Fruit fly (Drosophila melanogaster) whole organism, wandering third instar larva: ENCODE results near the gene CG18662.

ENCODE experiments used
- Abd-B ChIP-seq: fragments of >200 bp; optimal IDR thresholded peaks from 2 replicates; lab custom pipeline; 2017; ENCODE audit warnings: missing biosample characterization, missing genetic modification characterization
- CG9705 ChIP-seq: fragments of 200-800 bp; sonication (Bioruptor generic); optimal IDR thresholded peaks from 2 replicates; lab custom pipeline; 2018; ENCODE audit warnings: missing biosample characterization, mild to moderate bottlenecking, missing genetic modification characterization
- CrebA ChIP-seq: fragments of 200-800 bp; sonication (Bioruptor generic); optimal IDR thresholded peaks from 2 replicates; lab custom pipeline; 2016; ENCODE audit warnings: missing biosample characterization, mild to moderate bottlenecking, missing genetic modification characterization, borderline replicate concordance
- Dfd ChIP-seq: fragments of >200 bp; optimal IDR thresholded peaks from 2 replicates; lab custom pipeline; 2017; ENCODE audit warnings: missing biosample characterization, missing genetic modification characterization
- GATAd ChIP-seq: sonication (Bioruptor generic); optimal IDR thresholded peaks from 2 replicates; lab custom pipeline; 2016; ENCODE audit warnings: missing biosample characterization, missing genetic modification characterization
- HLH106 ChIP-seq: fragments of 200-800 bp; optimal IDR thresholded peaks from 3 replicates; lab custom pipeline; 2019; ENCODE audit warnings: missing biosample characterization, mild to moderate bottlenecking, missing genetic modification characterization, moderate library complexity
- Hnf4 ChIP-seq: fragments of 200-800 bp; sonication (Bioruptor generic); optimal IDR thresholded peaks from 2 replicates; lab custom pipeline; 2016; ENCODE audit warnings: missing biosample characterization, mild to moderate bottlenecking, missing genetic modification characterization
- Hr78 ChIP-seq: fragments of >200 bp; optimal IDR thresholded peaks from 2 replicates; lab custom pipeline; 2017; ENCODE audit warnings: missing biosample characterization, missing genetic modification characterization
- Jra ChIP-seq: sonication (Bioruptor generic); optimal IDR thresholded peaks from 2 replicates; lab custom pipeline; 2016; ENCODE audit warnings: missing biosample characterization, missing genetic modification characterization
- Mio ChIP-seq: sonication (Bioruptor generic); optimal IDR thresholded peaks from 2 replicates; lab custom pipeline; 2016; ENCODE audit warnings: missing biosample characterization, missing genetic modification characterization
- N ChIP-seq: fragments of >200 bp; optimal IDR thresholded peaks from 2 replicates; lab custom pipeline; 2018; ENCODE audit warnings: missing biosample characterization, missing external identifiers, missing genetic modification characterization
- OdsH ChIP-seq: fragments of 200-800 bp; sonication (Bioruptor generic); optimal IDR thresholded peaks from 2 replicates; lab custom pipeline; 2016; ENCODE audit warnings: missing biosample characterization, mild to moderate bottlenecking, missing genetic modification characterization
- Rel ChIP-seq, 2 experiments: fragments of 200-800 bp; sonication (Bioruptor generic) in 1 of 2; optimal IDR thresholded peaks; 2 replicates in 1 of 2; 3 replicates in 1 of 2; lab custom pipeline; 2016 to 2019; ENCODE audit warnings: mild to moderate bottlenecking in 2 of 2, missing biosample characterization in 2 of 2, missing genetic modification characterization in 2 of 2, moderate library complexity in 1 of 2
- Sp1 ChIP-seq: fragments of 200-800 bp; sonication (Bioruptor generic); optimal IDR thresholded peaks from 3 replicates; lab custom pipeline; 2019; ENCODE audit warnings: missing biosample characterization, mild to moderate bottlenecking, missing genetic modification characterization, moderate library complexity
- Vsx2 ChIP-seq: fragments of 200-300, 225-300 bp; sonication (Bioruptor generic); optimal IDR thresholded peaks from 2 replicates; lab custom pipeline; 2018; ENCODE audit warnings: missing biosample characterization, missing genetic modification characterization; ENCODE audit not compliant: partially characterized antibody
- br ChIP-seq: fragments of 200-800 bp; sonication (Bioruptor generic); optimal IDR thresholded peaks from 2 replicates; lab custom pipeline; 2016; ENCODE audit warnings: missing biosample characterization, missing genetic modification characterization
- brk ChIP-seq: fragments of 200-800 bp; sonication (Bioruptor generic); optimal IDR thresholded peaks from 2 replicates; lab custom pipeline; 2016; ENCODE audit warnings: missing biosample characterization, mild to moderate bottlenecking, missing genetic modification characterization
- dl ChIP-seq, 2 experiments: fragments of 175-275, 200-275 bp in 1 of 2; fragments of 200-275 bp in 1 of 2; sonication (Bioruptor generic); optimal IDR thresholded peaks; lab custom pipeline; 2018; ENCODE audit warnings: mild to moderate bottlenecking in 2 of 2, missing biosample characterization in 2 of 2, missing genetic modification characterization in 2 of 2, moderate library complexity in 2 of 2; ENCODE audit not compliant: partially characterized antibody in 2 of 2, insufficient read depth in 1 of 2
- dmrt93B ChIP-seq: fragments of 200-800 bp; sonication (Bioruptor generic); optimal IDR thresholded peaks from 2 replicates; lab custom pipeline; 2018; ENCODE audit warnings: missing biosample characterization, mild to moderate bottlenecking, missing genetic modification characterization
- dsf ChIP-seq: sonication (Bioruptor generic); optimal IDR thresholded peaks from 2 replicates; lab custom pipeline; 2016; ENCODE audit warnings: missing biosample characterization, missing genetic modification characterization, borderline replicate concordance
- ey ChIP-seq: fragments of 200-800 bp; sonication (Bioruptor generic); optimal IDR thresholded peaks from 2 replicates; lab custom pipeline; 2016; ENCODE audit warnings: missing biosample characterization, missing genetic modification characterization
- foxo ChIP-seq, 2 experiments: fragments of 200-800 bp; sonication (Bioruptor generic); optimal IDR thresholded peaks; 2 replicates in 1 of 2; 3 replicates in 1 of 2; lab custom pipeline; 2016 to 2017; ENCODE audit warnings: missing biosample characterization in 2 of 2, missing genetic modification characterization in 2 of 2
- fru ChIP-seq: fragments of 200-800 bp; sonication (Bioruptor generic); optimal IDR thresholded peaks from 3 replicates; lab custom pipeline; 2016; ENCODE audit warnings: missing biosample characterization, mild to moderate bottlenecking, missing genetic modification characterization
- h ChIP-seq: fragments of 200-800 bp; sonication (Bioruptor generic); optimal IDR thresholded peaks from 3 replicates; lab custom pipeline; 2016; ENCODE audit warnings: missing biosample characterization, mild to moderate bottlenecking, missing genetic modification characterization
- jim ChIP-seq: fragments of 175-275, 200-325 bp; sonication (Bioruptor generic); optimal IDR thresholded peaks from 2 replicates; lab custom pipeline; 2016; ENCODE audit warnings: missing biosample characterization, mild to moderate bottlenecking, missing genetic modification characterization
- lola ChIP-seq: fragments of >200 bp; optimal IDR thresholded peaks from 2 replicates; lab custom pipeline; 2017; ENCODE audit warnings: missing biosample characterization, missing genetic modification characterization
- pan ChIP-seq: fragments of >200 bp; optimal IDR thresholded peaks from 2 replicates; lab custom pipeline; 2017
- psq ChIP-seq: fragments of 200-800 bp; sonication (Bioruptor generic); optimal IDR thresholded peaks from 3 replicates; lab custom pipeline; 2017; ENCODE audit warnings: missing biosample characterization, mild to moderate bottlenecking, missing genetic modification characterization, moderate library complexity
- rgr ChIP-seq: fragments of 200-800 bp; sonication (Bioruptor generic); optimal IDR thresholded peaks from 3 replicates; lab custom pipeline; 2016; ENCODE audit warnings: missing biosample characterization, mild to moderate bottlenecking, missing genetic modification characterization
- sage ChIP-seq: fragments of 200-800 bp; sonication (Bioruptor generic); optimal IDR thresholded peaks from 2 replicates; lab custom pipeline; 2016; ENCODE audit warnings: missing biosample characterization, mild to moderate bottlenecking, missing genetic modification characterization
- sv ChIP-seq: fragments of 200-800 bp; sonication (Bioruptor generic); optimal IDR thresholded peaks from 3 replicates; lab custom pipeline; 2016; ENCODE audit warnings: missing biosample characterization, missing genetic modification characterization
- tai ChIP-seq: sonication (Bioruptor generic); optimal IDR thresholded peaks from 2 replicates; lab custom pipeline; 2016; ENCODE audit warnings: missing biosample characterization, missing genetic modification characterization
- usp ChIP-seq: fragments of >200 bp; optimal IDR thresholded peaks from 2 replicates; lab custom pipeline; 2017; ENCODE audit warnings: missing biosample characterization, missing genetic modification characterization
- woc ChIP-seq: sonication (Bioruptor generic); optimal IDR thresholded peaks from 2 replicates; lab custom pipeline; 2016; ENCODE audit warnings: missing biosample characterization, mild to moderate bottlenecking, missing genetic modification characterization

Gene CG18662

DNA sequence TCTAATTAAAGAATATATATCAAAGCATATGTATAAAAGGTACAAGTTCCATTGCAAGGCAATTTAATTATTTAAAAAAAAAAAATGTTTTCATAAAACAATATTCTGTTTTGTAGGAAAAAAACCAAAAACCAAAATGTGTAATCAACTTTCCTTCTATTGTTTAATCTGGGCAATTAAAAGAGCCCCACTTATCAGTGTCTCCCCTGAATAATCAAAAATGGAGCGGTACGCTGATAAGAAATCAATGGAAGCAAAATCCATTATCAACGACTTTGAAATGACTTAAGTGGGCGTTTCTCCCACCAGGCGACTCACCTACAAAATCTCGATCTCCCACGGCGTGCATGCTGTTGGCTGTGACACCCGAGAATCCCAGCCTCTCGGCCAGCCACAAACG, 39.8 kb upstream of the CG18662 start:
- no peak for TF ChIP-seq CrebA (GFP tag; lab: Kevin White, UChicago)
- TF ChIP-seq woc: no peak
- TF ChIP-seq psq (GFP tag; lab: Kevin White, UChicago): no peak
- no peak for TF ChIP-seq Rel (GFP tag; optimal IDR thresholded peaks at IDR 0.05; lab: Kevin White, UChicago)
- peak; percentile 60 for TF ChIP-seq Rel (tag; optimal IDR thresholded peaks at IDR 0.05; lab: Kevin White, UChicago)
- TF ChIP-seq Hnf4: no peak
- TF ChIP-seq rgr (GFP tag; lab: Kevin White, UChicago): peak; percentile 30
- TF ChIP-seq dmrt93B (GFP tag; lab: Kevin White, UChicago): no peak
- TF ChIP-seq lola (GFP tag; lab: Kevin White, UChicago): no peak
- no peak for TF ChIP-seq br (GFP tag; lab: Kevin White, UChicago)
- TF ChIP-seq jim (GFP tag; lab: Kevin White, UChicago): no peak
- TF ChIP-seq brk (GFP tag; lab: Kevin White, UChicago): no peak

DNA sequence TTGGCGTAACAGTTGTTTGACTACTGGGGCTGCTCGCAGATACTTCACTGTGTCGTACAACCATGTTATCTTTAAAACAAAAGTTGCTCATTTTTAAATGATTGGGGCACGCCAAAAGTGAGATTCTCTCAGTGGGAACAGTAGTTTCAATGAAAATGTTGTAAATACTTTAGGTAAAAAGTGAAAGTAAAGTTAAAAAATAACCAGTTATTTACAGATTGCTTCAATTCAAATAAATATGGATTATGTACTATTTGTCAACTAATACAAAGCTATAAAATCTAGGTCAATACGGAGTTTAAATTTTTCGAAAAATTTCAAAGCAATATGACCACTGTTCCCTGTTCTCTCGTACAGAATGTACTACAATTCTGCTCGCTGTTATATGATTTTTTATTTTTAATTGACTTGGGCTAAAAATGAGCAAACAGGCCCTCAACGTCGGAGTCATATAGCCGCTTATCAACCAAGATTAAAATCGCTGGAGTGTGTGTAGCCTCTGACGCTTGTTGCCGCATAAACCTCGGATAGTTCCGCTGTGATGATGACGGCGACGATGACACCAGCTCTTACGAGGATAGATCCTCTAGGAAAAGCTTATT, 38.6 kb upstream of the CG18662 start, which contains the start of gene Argl:
Gene Argl, minus strand, starts transcription at position 370 of the 602 bp plus-strand sequence.
- TF ChIP-seq brk (GFP tag; lab: Kevin White, UChicago): peak; percentile 3
- no peak for TF ChIP-seq Dfd (GFP tag; lab: Kevin White, UChicago)
- no peak for TF ChIP-seq pan (lab: Kevin White, UChicago)
- TF ChIP-seq Sp1: peak; percentile 6
- TF ChIP-seq HLH106 (tag; lab: Kevin White, UChicago): no peak
- peak; percentile 65 for TF ChIP-seq fru (GFP tag; lab: Kevin White, UChicago)
- peak; percentile 21 for TF ChIP-seq h (GFP tag; lab: Kevin White, UChicago)
- TF ChIP-seq woc: no peak
- peak; percentile 24 for TF ChIP-seq rgr (GFP tag; lab: Kevin White, UChicago)
- TF ChIP-seq OdsH: peak; percentile 13
- peak; percentile 8 for TF ChIP-seq Hnf4
- TF ChIP-seq Abd-B (GFP tag; lab: Kevin White, UChicago): no peak
- no peak for TF ChIP-seq CG9705 (GFP tag; lab: Kevin White, UChicago)
- TF ChIP-seq Hr78 (GFP tag; lab: Kevin White, UChicago): no peak
- no peak for TF ChIP-seq GATAd
- no peak for TF ChIP-seq sv
- TF ChIP-seq Jra (GFP tag; lab: Kevin White, UChicago): no peak
- no peak for TF ChIP-seq jim (GFP tag; lab: Kevin White, UChicago)
- peak in 1 of 2 experiments; percentile 49 for TF ChIP-seq foxo (GFP tag; optimal IDR thresholded peaks at IDR 0.05; lab: Kevin White, UChicago)
- no peak for TF ChIP-seq dl (GFP tag; optimal IDR thresholded peaks at IDR 0.05; lab: Kevin White, UChicago; ENCODE audit: insufficient read depth in 1 of 2, partially characterized antibody in 2 of 2)
- TF ChIP-seq CrebA (GFP tag; lab: Kevin White, UChicago): no peak
- TF ChIP-seq ey: no peak
- no peak for TF ChIP-seq br (GFP tag; lab: Kevin White, UChicago)
- TF ChIP-seq dsf (GFP tag; lab: Kevin White, UChicago): no peak
- no peak for TF ChIP-seq tai (GFP tag; lab: Kevin White, UChicago)

DNA sequence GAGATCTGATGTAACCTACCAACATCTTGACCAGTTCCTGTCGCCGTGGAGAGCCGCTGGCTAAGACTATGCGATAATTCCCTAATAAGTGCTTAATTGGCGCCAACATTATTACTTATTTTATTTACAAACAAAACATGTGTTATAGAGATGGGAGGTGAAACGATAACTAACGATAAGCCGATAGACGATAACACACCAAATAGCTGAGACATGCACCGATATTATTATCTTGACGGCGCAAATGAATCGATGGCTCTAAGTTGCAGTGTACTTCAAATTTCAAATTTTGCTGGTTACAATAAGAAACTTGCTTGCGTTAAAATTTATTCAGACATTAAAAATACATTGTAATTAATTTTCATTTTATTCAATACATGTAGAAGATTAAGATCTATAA, 37.3 kb upstream of the CG18662 start, which contains the start of gene CG9515:
Gene CG9515, minus strand, starts transcription at position 148 of the 400 bp plus-strand sequence.
- TF ChIP-seq CG9705 (GFP tag; lab: Kevin White, UChicago) (no peak), CrebA (GFP tag; lab: Kevin White, UChicago) (no peak), brk (GFP tag; lab: Kevin White, UChicago) (peak; percentile 61), sage (GFP tag; lab: Kevin White, UChicago) (peak; percentile 15), rgr (GFP tag; lab: Kevin White, UChicago) (no peak), lola (GFP tag; lab: Kevin White, UChicago) (no peak), Hnf4 (peak; percentile 1), Rel (GFP tag; optimal IDR thresholded peaks at IDR 0.05; lab: Kevin White, UChicago) (no peak), Rel (tag; optimal IDR thresholded peaks at IDR 0.05; lab: Kevin White, UChicago) (peak; percentile 7)

DNA sequence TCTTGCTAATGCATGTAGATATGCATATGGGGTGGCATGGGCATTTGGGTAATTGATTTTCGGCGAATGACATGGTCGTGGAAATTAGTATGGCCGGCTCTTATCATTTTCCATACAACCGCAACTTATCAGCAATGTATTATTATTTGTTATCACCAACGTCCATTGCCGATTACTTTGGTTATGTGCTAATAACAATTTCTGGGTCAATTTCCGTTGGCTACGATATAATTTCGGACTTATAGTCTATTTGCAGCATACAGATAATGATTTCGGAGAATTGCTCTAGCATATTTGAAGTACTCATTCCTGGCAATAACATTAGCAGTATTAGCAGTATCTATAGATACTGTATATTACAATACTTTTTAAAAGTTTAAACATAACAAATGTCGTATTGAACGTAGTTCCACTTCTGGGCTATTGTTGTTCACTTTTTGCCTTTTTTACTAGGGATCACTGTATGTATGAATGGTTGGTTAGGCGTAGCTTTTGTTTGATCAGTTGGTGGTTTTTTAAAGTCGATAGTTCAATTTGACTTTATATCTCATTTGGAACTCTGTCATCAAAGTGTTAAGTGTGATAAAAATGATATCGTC, 33.6 kb upstream of the CG18662 start, which contains the start of gene CG46397:
Gene CG46397, plus strand, starts transcription at position 549 of the 599 bp plus-strand sequence.
- TF ChIP-seq sage (GFP tag; lab: Kevin White, UChicago) (no peak), woc (no peak), dmrt93B (GFP tag; lab: Kevin White, UChicago) (no peak), Dfd (GFP tag; lab: Kevin White, UChicago) (no peak), fru (GFP tag; lab: Kevin White, UChicago) (no peak), GATAd (no peak), sv (no peak), Vsx2 (GFP tag; lab: Kevin White, UChicago) (no peak), usp (no peak), h (GFP tag; lab: Kevin White, UChicago) (no peak), CrebA (GFP tag; lab: Kevin White, UChicago) (no peak), Mio (GFP tag; lab: Kevin White, UChicago) (no peak), N (GFP tag; lab: Kevin White, UChicago) (no peak), OdsH (no peak), Jra (GFP tag; lab: Kevin White, UChicago) (no peak), rgr (GFP tag; lab: Kevin White, UChicago) (no peak), brk (GFP tag; lab: Kevin White, UChicago) (no peak), pan (lab: Kevin White, UChicago) (no peak)
- TF ChIP-seq, all 38 proteins: peak for 0
